Fruit fly (Drosophila melanogaster): ENCODE results near the gene BBS8.

The BBS8 gene

DNA sequence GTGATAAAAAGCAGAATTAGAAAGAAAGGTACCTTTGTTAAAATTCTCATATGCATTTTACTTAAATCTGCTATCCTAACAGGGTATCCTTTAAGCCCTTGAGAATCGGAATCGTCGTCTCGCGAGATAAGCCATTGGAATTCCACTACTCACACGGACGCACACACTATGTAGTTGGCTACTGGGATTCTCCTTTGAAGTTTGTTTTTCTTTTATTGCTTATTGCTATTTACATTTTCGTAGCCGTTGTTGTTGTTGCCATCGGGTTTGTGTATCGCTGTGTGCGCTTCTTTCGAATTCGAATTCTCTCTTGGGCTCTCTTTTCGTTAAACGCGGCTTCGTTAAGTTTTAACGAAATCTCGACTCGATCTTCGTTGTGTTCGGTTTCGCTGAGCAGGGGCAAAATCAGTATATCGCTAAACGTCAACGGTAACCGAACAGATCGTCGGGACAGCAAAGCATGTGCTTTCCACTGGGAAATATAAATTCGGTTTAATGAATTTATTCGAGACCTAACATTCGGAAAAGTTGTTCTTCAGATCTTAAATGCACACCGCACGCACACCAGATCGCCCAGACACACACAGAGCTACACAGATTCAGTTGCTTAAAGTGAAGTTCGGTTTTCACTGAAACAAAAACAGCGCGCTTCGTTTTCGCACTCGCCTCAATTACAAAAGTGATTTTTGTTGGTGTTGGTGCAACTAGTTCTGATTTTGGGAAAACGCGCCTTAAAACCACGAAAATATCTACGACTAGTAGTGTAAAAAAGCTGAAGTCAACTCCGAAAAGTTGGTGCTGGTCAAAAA is 8.4 kb downstream of the BBS8 start, which contains the start of gene ex (continued):
- no peak for TF ChIP-seq Atf-2 (GFP tag; optimal IDR thresholded peaks at IDR 0.05)
- no peak for TF ChIP-seq chn (GFP tag; optimal IDR thresholded peaks at IDR 0.05)
- peak; percentile 20 for TF ChIP-seq fd3F (GFP tag; optimal IDR thresholded peaks at IDR 0.05)
- peak; percentile 73 for TF ChIP-seq CG3407 (GFP tag; optimal IDR thresholded peaks at IDR 0.05)
- peak in 1 of 2 experiments; percentile 37 for TF ChIP-seq chif (GFP tag; optimal IDR thresholded peaks at IDR 0.05)
- peak; percentile 58; the same call in 1 of the 3 replicates for TF ChIP-seq gce (GFP tag; IDR thresholded peaks at IDR 0.05)
- TF ChIP-seq E2f1 (GFP tag; IDR thresholded peaks at IDR 0.05) = peak; percentile 19; the same call in 1 of the 2 replicates
- no peak for TF ChIP-seq CG10979 (tag; optimal IDR thresholded peaks at IDR 0.05)
- peak; percentile 41 for TF ChIP-seq CoRest (tag; optimal IDR thresholded peaks at IDR 0.05)
- TF ChIP-seq Deaf1 (tag; optimal IDR thresholded peaks at IDR 0.05) = peak; percentile 62
- no peak for TF ChIP-seq CG6272 (GFP tag; IDR thresholded peaks at IDR 0.05)
- peak; percentile 32 for TF ChIP-seq CG18764 (GFP tag; optimal IDR thresholded peaks at IDR 0.05)
- peak; percentile 9 for TF ChIP-seq CG10654 (GFP tag; optimal IDR thresholded peaks at IDR 0.05)
- TF ChIP-seq eve (GFP tag; optimal IDR thresholded peaks at IDR 0.05) = peak in 1 of 2 experiments; percentile 65
- no peak for TF ChIP-seq h (optimal IDR thresholded peaks at IDR 0.05)
- TF ChIP-seq her (GFP tag; optimal IDR thresholded peaks at IDR 0.05) = peak; percentile 47
- TF ChIP-seq luna (GFP tag; optimal IDR thresholded peaks at IDR 0.05) = peak; percentile 30
- peak; percentile 78 for TF ChIP-seq CG15601 (tag; optimal IDR thresholded peaks at IDR 0.05)
- TF ChIP-seq ewg (GFP tag; optimal IDR thresholded peaks at IDR 0.05) = peak; percentile 37
- peak; percentile 28 for TF ChIP-seq Myb (GFP tag; optimal IDR thresholded peaks at IDR 0.05)
- peak; percentile 35 for TF ChIP-seq NC2β (GFP tag; optimal IDR thresholded peaks at IDR 0.05)
- TF ChIP-seq CrebB (tag; optimal IDR thresholded peaks at IDR 0.05) = peak; percentile 90
- TF ChIP-seq CG34376 (GFP tag; optimal IDR thresholded peaks at IDR 0.05) = peak; percentile 76
- TF ChIP-seq odd (GFP tag; optimal IDR thresholded peaks at IDR 0.05) = peak; percentile 85
- TF ChIP-seq CG7928 (GFP tag; optimal IDR thresholded peaks at IDR 0.05) = peak; percentile 8
- peak; percentile 44 for TF ChIP-seq CG2116 (GFP tag; optimal IDR thresholded peaks at IDR 0.05)
- peak; percentile 84 for TF ChIP-seq CG8924 (tag; optimal IDR thresholded peaks at IDR 0.05)
- peak; percentile 52 for TF ChIP-seq sug (tag; optimal IDR thresholded peaks at IDR 0.05)
- TF ChIP-seq corto (GFP tag; optimal IDR thresholded peaks at IDR 0.05) = peak; percentile 48
- peak; percentile 58 for TF ChIP-seq CG6854 (GFP tag; optimal IDR thresholded peaks at IDR 0.05)
- no peak for TF ChIP-seq bigmax (GFP tag; optimal IDR thresholded peaks at IDR 0.05)
- TF ChIP-seq az2 (GFP tag; optimal IDR thresholded peaks at IDR 0.05) = no peak
- peak; percentile 48 for TF ChIP-seq Fer2 (tag; optimal IDR thresholded peaks at IDR 0.05)
- TF ChIP-seq tll (GFP tag; optimal IDR thresholded peaks at IDR 0.05) = no peak
- TF ChIP-seq YL-1 (GFP tag; optimal IDR thresholded peaks at IDR 0.05) = peak; percentile 35
- peak; percentile 4 for TF ChIP-seq TFAM (GFP tag; optimal IDR thresholded peaks at IDR 0.05)
- TF ChIP-seq nerfin-2 (GFP tag; IDR thresholded peaks at IDR 0.05; ENCODE audit: partially characterized antibody) = no peak
- peak; percentile 68 for TF ChIP-seq chm (GFP tag; IDR thresholded peaks at IDR 0.05)
- peak; percentile 98 for TF ChIP-seq CG4360 (GFP tag; IDR thresholded peaks at IDR 0.05)
- peak; percentile 59; the same call in 1 of the 3 replicates for TF ChIP-seq CG11695 (GFP tag; IDR thresholded peaks at IDR 0.05)
- peak; percentile 40; the same call in 1 of the 2 replicates for TF ChIP-seq CG31441 (GFP tag; IDR thresholded peaks at IDR 0.05)
- no peak for TF ChIP-seq zen (tag; optimal IDR thresholded peaks at IDR 0.05)
- peak; percentile 64 for TF ChIP-seq CG12769 (tag; optimal IDR thresholded peaks at IDR 0.05)
- TF ChIP-seq CG11696 (GFP tag; IDR thresholded peaks at IDR 0.05) = peak; percentile 17; the same call in 1 of the 2 replicates
- peak; percentile 54 for TF ChIP-seq Sox100B (GFP tag; optimal IDR thresholded peaks at IDR 0.05)
- TF ChIP-seq Fer1 (GFP tag; optimal IDR thresholded peaks at IDR 0.05) = peak; percentile 82
- peak; percentile 66 for TF ChIP-seq tap (tag; optimal IDR thresholded peaks at IDR 0.05)
- 0 out of 3 replicates have a peak, but pooled peaks have one; percentile 26 for TF ChIP-seq CG7963 (GFP tag; IDR thresholded peaks at IDR 0.05; ENCODE audit: partially characterized antibody)
